Comparison of ENCODE assay signal across 2 worm cellular contexts in the genomic region with DNA sequence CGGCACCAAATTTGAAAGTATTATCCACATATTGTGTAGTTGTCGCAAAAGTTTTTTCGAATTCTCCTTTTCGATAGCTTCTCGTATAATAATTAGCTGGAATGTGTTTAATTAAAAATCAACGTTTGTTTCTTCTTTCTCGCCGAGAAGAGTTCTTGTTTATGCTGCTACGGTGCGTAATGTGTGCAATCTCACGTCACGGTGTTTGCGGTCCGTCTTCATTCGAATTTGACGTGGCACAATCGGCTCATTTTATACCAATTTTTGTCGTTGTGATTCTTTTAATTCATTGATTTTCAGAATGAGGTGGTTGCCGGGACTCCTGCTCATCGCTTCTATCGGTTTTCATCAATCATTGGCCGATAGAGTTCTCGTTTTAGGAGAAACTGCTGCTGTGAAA.
A peak's percentile ranks its signal among the peaks of the same experiment; 100 is the strongest.
TF ChIP-seq lines count a peak whose summit lies in the region.

A gene (plus strand): TSS at position 301 of the 400 bp plus-strand sequence.

TF ChIP-seq in whole organism, L1 larva, 84 proteins besides CTCF, POLR2A, EP300 and RAD21 (continued from another document):
- TF ChIP-seq lin-14 (GFP tag; optimal IDR thresholded peaks at IDR 0.05; lab: Kevin White, UChicago) (no peak), ceh-82 (tag; optimal IDR thresholded peaks at IDR 0.05; lab: Kevin White, UChicago) (peak in 1 of 3 experiments; percentile 7), skn-1 (tag; optimal IDR thresholded peaks at IDR 0.05; lab: Kevin White, UChicago) (no peak), pax-3 (tag; optimal IDR thresholded peaks at IDR 0.05; lab: Kevin White, UChicago) (no peak), elt-2 (tag; optimal IDR thresholded peaks at IDR 0.05; lab: Kevin White, UChicago) (peak; percentile 4), swsn-7 (tag; optimal IDR thresholded peaks at IDR 0.05; lab: Kevin White, UChicago) (peak; percentile 2), hlh-17 (GFP tag; optimal IDR thresholded peaks at IDR 0.05; lab: Kevin White, UChicago; ENCODE audit: borderline replicate concordance) (no peak), isw-1 (GFP tag; IDR thresholded peaks at IDR 0.05; lab: Robert Waterston, UW) (no peak), mep-1 (tag; optimal IDR thresholded peaks at IDR 0.05; lab: Kevin White, UChicago) (peak; percentile 58), rnt-1 (tag; optimal IDR thresholded peaks at IDR 0.05; lab: Kevin White, UChicago) (peak; percentile 20), nhr-85 (tag; lab: Kevin White, UChicago) (no peak), nhr-77 (tag; optimal IDR thresholded peaks at IDR 0.05; lab: Kevin White, UChicago) (no peak), nhr-47 (tag; optimal IDR thresholded peaks at IDR 0.05; lab: Kevin White, UChicago) (no peak), lir-3 (tag; optimal IDR thresholded peaks at IDR 0.05; lab: Kevin White, UChicago; ENCODE audit: poor library complexity) (no peak), unc-62 (GFP tag; optimal IDR thresholded peaks at IDR 0.05; lab: Kevin White, UChicago) (no peak), nhr-20 (tag; optimal IDR thresholded peaks at IDR 0.05; lab: Kevin White, UChicago) (no peak), ces-1 (GFP tag; optimal IDR thresholded peaks at IDR 0.05; lab: Kevin White, UChicago) (no peak), ets-5 (GFP tag; IDR thresholded peaks at IDR 0.05; lab: Robert Waterston, UW) (no peak), snu-23 (GFP tag; optimal IDR thresholded peaks at IDR 0.05; lab: Kevin White, UChicago) (peak; percentile 20), Y116A8C.19 (tag; optimal IDR thresholded peaks at IDR 0.05; lab: Kevin White, UChicago; ENCODE audit: borderline replicate concordance) (no peak), nhr-28 (tag; optimal IDR thresholded peaks at IDR 0.05; lab: Kevin White, UChicago) (no peak)

TF ChIP-seq in whole organism, L4 larva, 104 proteins besides CTCF, POLR2A, EP300 and RAD21 (continued from another document):
- TF ChIP-seq dve-1 (tag; optimal IDR thresholded peaks at IDR 0.05; lab: Kevin White, UChicago; ENCODE audit: insufficient read depth) (peak; percentile 10), set-16 (GFP tag; IDR thresholded peaks at IDR 0.05; lab: Robert Waterston, UW) (no peak), ces-1 (GFP tag; optimal IDR thresholded peaks at IDR 0.05; lab: Kevin White, UChicago) (no peak), mdt-29 (GFP tag; IDR thresholded peaks at IDR 0.05; lab: Robert Waterston, UW) (no peak), F10B5.3 (tag; optimal IDR thresholded peaks at IDR 0.05; lab: Kevin White, UChicago) (no peak), dpl-1 (GFP tag; optimal IDR thresholded peaks at IDR 0.05; lab: Kevin White, UChicago) (peak; percentile 26), nhr-102 (tag; optimal IDR thresholded peaks at IDR 0.05; lab: Kevin White, UChicago) (no peak)
